Worm (Caenorhabditis elegans) whole organism, L2 larva: ENCODE data around the gene slc-36.3.

Experiments used
- crh-2 ChIP-seq: sonication (generic microtip); optimal IDR thresholded peaks from 2 replicates; lab custom pipeline; 2017; ENCODE audit warnings: missing biosample characterization, missing genetic modification characterization
- snpc-4 ChIP-seq: fragments of 150-350 bp; optimal IDR thresholded peaks from 2 replicates; lab custom pipeline; 2014; ENCODE audit warnings: missing biosample characterization, missing genetic modification characterization
- unc-55 ChIP-seq: fragments of 150-350 bp; sonication (generic microtip); optimal IDR thresholded peaks from 3 replicates; lab custom pipeline; 2014; ENCODE audit warnings: missing biosample characterization, missing genetic modification reagents, missing genetic modification characterization
- unc-62 ChIP-seq: fragments of 150-350 bp; optimal IDR thresholded peaks from 2 replicates; lab custom pipeline; 2014; ENCODE audit warnings: missing biosample characterization, missing genetic modification reagents, missing genetic modification characterization
- zag-1 ChIP-seq: fragments of 150-350 bp; optimal IDR thresholded peaks from 2 replicates; lab custom pipeline; 2014; ENCODE audit warnings: missing biosample characterization, missing genetic modification characterization

DNA sequence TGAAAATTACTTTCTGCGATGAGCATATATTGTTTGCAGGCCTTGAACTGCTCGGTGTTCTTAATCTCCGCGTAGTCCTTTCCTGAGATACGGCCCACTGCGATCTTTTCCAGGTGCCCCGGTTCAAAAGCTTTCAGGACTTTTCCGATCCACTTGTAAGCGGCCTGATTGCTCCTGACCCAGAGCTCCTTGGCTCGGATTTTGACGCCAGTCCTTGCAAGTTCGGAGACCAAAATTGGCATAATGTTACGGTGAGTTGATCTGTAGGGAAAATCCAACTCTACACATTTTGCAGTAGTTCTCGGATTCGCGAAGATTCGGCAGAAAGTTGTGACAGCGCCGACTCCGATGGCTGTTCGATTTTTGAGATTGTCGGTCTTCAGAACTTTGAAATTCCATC is 27.0 kb downstream of the slc-36.3 start:
- TF ChIP-seq zag-1 (no peak), unc-62 (GFP tag; lab: Kevin White, UChicago) (no peak), snpc-4 (tag; lab: Kevin White, UChicago) (no peak), unc-55 (GFP tag; lab: Kevin White, UChicago) (no peak), crh-2 (tag; lab: Kevin White, UChicago) (no peak)
